Worm (Caenorhabditis elegans) whole organism, midembryonic: ENCODE data around the gene F38A5.8.

ENCODE experiments used
- cog-1 ChIP-seq: sonication (generic microtip); optimal IDR thresholded peaks from 2 replicates; lab custom pipeline; 2016; ENCODE audit warnings: missing genetic modification characterization, missing compliant biosample characterization
- flt-1 ChIP-seq: fragments of 200-800 bp; sonication (Bioruptor generic); IDR thresholded peaks from 2 replicates; pipeline ENCODE4 v1.3.6; 2022; ENCODE audit warnings: missing genetic modification characterization, missing compliant biosample characterization
- klf-2 ChIP-seq: fragments of 200-800 bp; sonication (Bioruptor generic); conservative IDR thresholded peaks from 2 replicates; pipeline ENCODE4 v1.3.6; 2022; ENCODE audit warnings: missing genetic modification reagents, missing genetic modification characterization, missing compliant biosample characterization
- med-1 ChIP-seq: sonication (generic microtip); optimal IDR thresholded peaks from 2 replicates; lab custom pipeline; 2017; ENCODE audit warnings: missing genetic modification characterization, mild to moderate bottlenecking, missing compliant biosample characterization, antibody characterized with exemption, missing genetic modification reagents; ENCODE audit not compliant: insufficient read depth
- ref-1 ChIP-seq: fragments of 200-800 bp; sonication (Bioruptor generic); conservative IDR thresholded peaks from 2 replicates; pipeline ENCODE4 v1.3.6; 2022; ENCODE audit warnings: missing genetic modification reagents, missing genetic modification characterization, missing compliant biosample characterization
- tab-1 ChIP-seq: fragments of 200-800 bp; sonication (Bioruptor generic); IDR thresholded peaks from 2 replicates; pipeline ENCODE4 v1.3.6; 2022; ENCODE audit warnings: missing genetic modification characterization, missing compliant biosample characterization
- ztf-23 ChIP-seq: fragments of 200-800 bp; sonication (Bioruptor generic); IDR thresholded peaks from 2 replicates; pipeline ENCODE4 v1.3.6; 2022; ENCODE audit warnings: missing genetic modification reagents, missing genetic modification characterization, missing compliant biosample characterization
- ztf-29 ChIP-seq: fragments of 200-800 bp; sonication (Bioruptor generic); IDR thresholded peaks from 2 replicates; pipeline ENCODE4 v1.3.6; 2022; ENCODE audit warnings: missing genetic modification reagents, missing genetic modification characterization, missing compliant biosample characterization

DNA sequence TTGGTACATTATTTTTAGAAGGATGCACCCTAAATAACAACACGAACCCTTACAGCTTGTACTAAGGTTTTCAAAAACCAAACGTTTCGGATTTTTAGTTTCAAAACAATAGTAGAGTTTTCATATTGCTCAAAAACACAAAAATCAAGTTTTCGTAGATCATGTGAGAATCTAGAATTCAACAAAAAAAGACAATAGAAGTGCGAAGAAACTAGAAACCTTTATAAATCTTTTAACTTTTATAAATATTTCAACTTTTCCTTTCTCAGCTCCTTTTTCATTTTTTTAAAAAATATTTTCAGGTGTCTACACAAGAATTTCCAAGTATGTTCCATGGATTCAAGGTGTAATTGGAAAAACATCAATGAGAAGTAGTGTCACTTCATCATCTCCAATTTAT lies 39.1 kb upstream of the F38A5.8 start, which contains the start of gene best-9:
- TF ChIP-seq ref-1 (GFP tag; lab: Robert Waterston, UW), result no peak
- TF ChIP-seq klf-2 (GFP tag; lab: Robert Waterston, UW), result no peak
- no peak for TF ChIP-seq cog-1 (tag; lab: Kevin White, UChicago)
- TF ChIP-seq med-1 (GFP tag; lab: Kevin White, UChicago), result no peak
- no peak for TF ChIP-seq ztf-23 (GFP tag; lab: Robert Waterston, UW)
- TF ChIP-seq flt-1 (GFP tag; lab: Robert Waterston, UW), result no peak
- TF ChIP-seq ztf-29 (GFP tag; lab: Robert Waterston, UW), result no peak
- TF ChIP-seq tab-1, result no peak
